Worm (Caenorhabditis elegans): ENCODE results near the gene C07A9.9.

The C07A9.9 gene

DNA sequence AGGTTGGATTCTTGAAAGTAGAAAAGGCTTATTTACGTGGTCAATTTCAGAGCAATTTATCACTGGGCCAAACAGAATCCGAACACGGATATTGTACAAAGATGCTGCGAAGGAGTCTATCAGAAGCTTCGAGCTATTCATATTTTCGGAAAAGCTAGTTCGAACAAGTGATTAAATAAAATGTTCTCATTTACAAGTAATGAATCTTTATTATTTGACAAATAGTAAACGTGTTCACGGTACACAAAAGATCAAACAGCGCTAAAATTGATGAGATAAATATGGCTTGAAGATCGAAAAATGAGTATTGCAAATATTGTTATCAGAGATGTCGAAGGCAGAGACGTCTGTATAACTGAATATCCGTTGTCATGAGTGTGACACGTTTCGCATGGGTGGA is 52.3 kb downstream of the C07A9.9 start:
- TF ChIP-seq ceh-82 (tag; optimal IDR thresholded peaks at IDR 0.05) = no peak
- no peak for TF ChIP-seq dsc-1 (tag; optimal IDR thresholded peaks at IDR 0.05)
- no peak for TF ChIP-seq lin-39 (tag; optimal IDR thresholded peaks at IDR 0.05)
- no peak for TF ChIP-seq mef-2 (tag; optimal IDR thresholded peaks at IDR 0.05)
- TF ChIP-seq unc-98 (GFP tag; IDR thresholded peaks at IDR 0.05) = no peak
- TF ChIP-seq Y116A8C.19 (tag; optimal IDR thresholded peaks at IDR 0.05; ENCODE audit: borderline replicate concordance) = no peak
- no peak for TF ChIP-seq elt-3 (tag; optimal IDR thresholded peaks at IDR 0.05)
- no peak for TF ChIP-seq vab-15 (tag; optimal IDR thresholded peaks at IDR 0.05)
- TF ChIP-seq mdl-1 (tag; optimal IDR thresholded peaks at IDR 0.05) = no peak
- TF ChIP-seq zip-4 (GFP tag; optimal IDR thresholded peaks at IDR 0.05) = no peak

DNA sequence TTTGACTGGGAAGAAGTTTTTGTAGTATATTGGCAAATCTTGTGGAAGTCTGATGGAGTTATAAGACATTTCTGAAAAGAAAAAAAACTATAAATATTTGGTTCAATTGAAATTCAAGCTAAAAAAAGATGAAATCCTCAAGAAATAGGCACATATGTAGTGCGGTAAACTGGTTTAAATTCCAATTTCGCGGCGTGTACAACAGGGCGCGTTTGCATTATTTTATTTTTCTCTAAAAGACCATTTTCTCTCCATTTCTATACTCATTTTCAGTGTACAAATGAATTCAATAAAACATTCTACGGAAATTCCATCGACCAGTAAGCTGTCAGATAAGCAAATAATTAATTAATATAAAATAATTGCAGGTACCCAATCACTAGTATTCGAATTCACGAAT is 53.2 kb downstream of the C07A9.9 start, which contains the start of the genes pri-1 and F58A4.6:
pri-1 (minus strand) TSS at position 71 of the 400 bp plus-strand sequence.
F58A4.6 (plus strand) TSS at position 272 of the 400 bp plus-strand sequence.
- TF ChIP-seq vab-15 (tag; optimal IDR thresholded peaks at IDR 0.05) (no peak), nhr-19 (GFP tag; conservative IDR thresholded peaks at IDR 0.05) (no peak; the same call in 1 of the 2 replicates), blmp-1 (tag; optimal IDR thresholded peaks at IDR 0.05) (peak; percentile 7), nhr-20 (tag; optimal IDR thresholded peaks at IDR 0.05) (peak; percentile 31), nhr-47 (tag; optimal IDR thresholded peaks at IDR 0.05) (peak; percentile 24), pqm-1 (tag; optimal IDR thresholded peaks at IDR 0.05) (no peak), dsc-1 (tag; optimal IDR thresholded peaks at IDR 0.05) (no peak), efl-3 (GFP tag; optimal IDR thresholded peaks at IDR 0.05) (no peak), C16A3.4 (tag; optimal IDR thresholded peaks at IDR 0.05) (peak; percentile 35), unc-130 (tag; optimal IDR thresholded peaks at IDR 0.05) (no peak), sup-37 (GFP tag; optimal IDR thresholded peaks at IDR 0.05) (no peak), nhr-85 (tag) (peak; percentile 76), fos-1 (tag; optimal IDR thresholded peaks at IDR 0.05) (no peak), skn-1 (tag; optimal IDR thresholded peaks at IDR 0.05) (peak; percentile 12), lin-15B (tag; optimal IDR thresholded peaks at IDR 0.05) (peak; percentile 32), hpl-2 (GFP tag; optimal IDR thresholded peaks at IDR 0.05) (no peak), mep-1 (tag; optimal IDR thresholded peaks at IDR 0.05) (peak; percentile 30), ceh-90 (tag; optimal IDR thresholded peaks at IDR 0.05) (no peak), ztf-11 (tag; optimal IDR thresholded peaks at IDR 0.05) (peak in 1 of 2 experiments; percentile 2), grh-1 (GFP tag; IDR thresholded peaks at IDR 0.05) (peak; percentile 55), swsn-7 (tag; optimal IDR thresholded peaks at IDR 0.05) (peak; percentile 7), nhr-90 (tag; optimal IDR thresholded peaks at IDR 0.05; ENCODE audit: poor library complexity) (peak; percentile 28), nhr-71 (tag; optimal IDR thresholded peaks at IDR 0.05) (peak; percentile 32), snu-23 (GFP tag; optimal IDR thresholded peaks at IDR 0.05) (peak; percentile 43), unc-86 (tag; optimal IDR thresholded peaks at IDR 0.05) (no peak), tbx-2 (tag; optimal IDR thresholded peaks at IDR 0.05) (peak; percentile 19), efl-1 (optimal IDR thresholded peaks at IDR 0.05) (peak; percentile 88 to 90), efl-1 (GFP tag; optimal IDR thresholded peaks at IDR 0.05 in 1 of 2) (peak; percentile 90 to 99), dpl-1 (GFP tag; optimal IDR thresholded peaks at IDR 0.05) (peak; percentile 81 to 91 (median 86)), ceh-82 (tag; optimal IDR thresholded peaks at IDR 0.05) (peak in 1 of 3 experiments; percentile 56), F16B12.6 (tag; optimal IDR thresholded peaks at IDR 0.05) (peak; percentile 48), lin-35 (GFP tag; optimal IDR thresholded peaks at IDR 0.05) (peak; percentile 82 to 94), rnt-1 (tag; optimal IDR thresholded peaks at IDR 0.05) (peak; percentile 40), nhr-11 (tag; optimal IDR thresholded peaks at IDR 0.05) (no peak), lsy-2 (tag; optimal IDR thresholded peaks at IDR 0.05) (peak; percentile 28 to 76), pag-3 (tag; optimal IDR thresholded peaks at IDR 0.05; ENCODE audit: borderline replicate concordance, insufficient read depth) (no peak), lin-13 (GFP tag; optimal IDR thresholded peaks at IDR 0.05) (no peak), elt-3 (tag; optimal IDR thresholded peaks at IDR 0.05) (peak in 1 of 6 experiments; percentile 28)
